Worm (Caenorhabditis elegans) whole organism, L4 larva: Measurements from ENCODE around the gene sfrp-1.

Experiments
- R02D3.7 ChIP-seq: fragments of 150-350 bp; sonication (generic microtip); optimal IDR thresholded peaks from 3 replicates; lab custom pipeline; 2014; ENCODE audit warnings: missing biosample characterization, missing genetic modification characterization
- T26A8.4 ChIP-seq: fragments of 200-800 bp; sonication (Bioruptor generic); IDR thresholded peaks from 2 replicates; pipeline ENCODE4 v1.3.6; 2022; ENCODE audit warnings: missing genetic modification characterization, missing compliant biosample characterization
- Y48G9A.11 ChIP-seq: fragments of 200-800 bp; sonication (Bioruptor generic); IDR thresholded peaks from 2 replicates; pipeline ENCODE4 v1.3.6; 2022; ENCODE audit warnings: missing genetic modification reagents, missing genetic modification characterization, missing compliant biosample characterization
- ZK546.5 ChIP-seq, 2 experiments: sonication (generic microtip); optimal IDR thresholded peaks; 2 replicates each; lab custom pipeline; 2017; ENCODE audit warnings: missing biosample characterization in 2 of 2, missing genetic modification characterization in 2 of 2
- attf-4 ChIP-seq: sonication (generic microtip); optimal IDR thresholded peaks from 3 replicates; lab custom pipeline; 2017; ENCODE audit warnings: missing biosample characterization, missing genetic modification characterization
- ceh-82 ChIP-seq: sonication (generic microtip); optimal IDR thresholded peaks from 2 replicates; lab custom pipeline; 2017; ENCODE audit warnings: missing biosample characterization, missing genetic modification characterization
- cey-2 ChIP-seq: sonication (generic microtip); optimal IDR thresholded peaks from 3 replicates; lab custom pipeline; 2017; ENCODE audit warnings: missing genetic modification characterization, mild to moderate bottlenecking, missing compliant biosample characterization, antibody characterized with exemption, borderline replicate concordance; ENCODE audit not compliant: insufficient read depth
- ctbp-1 ChIP-seq: fragments of 200-800 bp; sonication (Bioruptor generic); IDR thresholded peaks from 2 replicates; pipeline ENCODE4 v1.3.6; 2022; ENCODE audit warnings: missing genetic modification reagents, missing genetic modification characterization, missing compliant biosample characterization
- daf-16 ChIP-seq, 3 experiments: sonication (generic microtip); optimal IDR thresholded peaks; 2 replicates each; lab custom pipeline; 2016 to 2017; ENCODE audit warnings: missing genetic modification characterization in 3 of 3, missing genetic modification reagents in 3 of 3, mild to moderate bottlenecking in 2 of 3, missing compliant biosample characterization in 2 of 3, missing biosample characterization in 1 of 3, moderate library complexity in 1 of 3
- daf-8 ChIP-seq: fragments of 200-800 bp; sonication (Bioruptor generic); IDR thresholded peaks from 2 replicates; pipeline ENCODE4 v1.3.6; 2022; ENCODE audit warnings: missing genetic modification characterization, missing compliant biosample characterization
- dmd-6 ChIP-seq: fragments of 200-800 bp; sonication (Bioruptor generic); IDR thresholded peaks from 2 replicates; pipeline ENCODE4 v1.3.6; 2022; ENCODE audit warnings: missing genetic modification reagents, missing genetic modification characterization, missing compliant biosample characterization
- duxl-1 ChIP-seq: sonication (generic microtip); optimal IDR thresholded peaks from 2 replicates; lab custom pipeline; 2016; ENCODE audit warnings: mild to moderate bottlenecking, missing genetic modification characterization, moderate library complexity, missing compliant biosample characterization; ENCODE audit not compliant: poor library complexity
- fkh-10 ChIP-seq: fragments of 150-350 bp; optimal IDR thresholded peaks from 2 replicates; lab custom pipeline; 2014; ENCODE audit warnings: missing biosample characterization, missing genetic modification reagents, missing genetic modification characterization
- fos-1 ChIP-seq: fragments of 150-350 bp; optimal IDR thresholded peaks from 2 replicates; lab custom pipeline; 2014; ENCODE audit warnings: missing biosample characterization, missing genetic modification characterization
- hif-1 ChIP-seq, 2 experiments: sonication (generic microtip); optimal IDR thresholded peaks; 2 replicates each; lab custom pipeline; 2016 to 2017; ENCODE audit warnings: missing compliant biosample characterization in 2 of 2, missing genetic modification characterization in 2 of 2, missing genetic modification reagents in 2 of 2, missing genotype in 2 of 2, mild to moderate bottlenecking in 1 of 2
- hlh-30 ChIP-seq: sonication (generic microtip); optimal IDR thresholded peaks from 2 replicates; lab custom pipeline; 2017; ENCODE audit warnings: antibody characterized with exemption, mild to moderate bottlenecking, missing genetic modification characterization, missing compliant biosample characterization; ENCODE audit not compliant: insufficient read depth
- jun-1 ChIP-seq: fragments of 150-350 bp; optimal IDR thresholded peaks from 2 replicates; lab custom pipeline; 2014; ENCODE audit warnings: missing biosample characterization, missing genetic modification reagents, missing genetic modification characterization
- lin-1 ChIP-seq: fragments of 200-800 bp; sonication (Bioruptor generic); IDR thresholded peaks from 2 replicates; pipeline ENCODE4 v1.3.6; 2022; ENCODE audit warnings: missing genetic modification reagents, missing genetic modification characterization, missing compliant biosample characterization
- lin-15B ChIP-seq: fragments of 150-350 bp; sonication (generic microtip); optimal IDR thresholded peaks from 3 replicates; lab custom pipeline; 2014; ENCODE audit warnings: missing biosample characterization, missing genetic modification characterization
- lin-29 ChIP-seq: fragments of 200-800 bp; sonication (Bioruptor generic); IDR thresholded peaks from 2 replicates; pipeline ENCODE4 v1.3.6; 2022; ENCODE audit warnings: missing genetic modification reagents, missing genetic modification characterization, missing compliant biosample characterization
- lin-38 ChIP-seq: fragments of 200-800 bp; sonication (Bioruptor generic); IDR thresholded peaks from 2 replicates; pipeline ENCODE4 v1.3.6; 2022; ENCODE audit warnings: missing genetic modification reagents, missing genetic modification characterization, missing compliant biosample characterization
- mdl-1 ChIP-seq, 2 experiments: fragments of 150-350 bp in 1 of 2; sonication (generic microtip) in 1 of 2; optimal IDR thresholded peaks; 2 replicates each; lab custom pipeline; 2014 to 2017; ENCODE audit warnings: missing biosample characterization in 2 of 2, missing genetic modification characterization in 2 of 2
- mep-1 ChIP-seq: fragments of 150-350 bp; sonication (generic microtip); optimal IDR thresholded peaks from 3 replicates; lab custom pipeline; 2014; ENCODE audit warnings: missing biosample characterization, missing genetic modification characterization
- mxl-2 ChIP-seq: fragments of 200-800 bp; sonication (Bioruptor generic); conservative IDR thresholded peaks from 2 replicates; pipeline ENCODE4 v1.3.6; 2022; ENCODE audit warnings: missing genetic modification reagents, missing genetic modification characterization, missing compliant biosample characterization
- nhr-11 ChIP-seq: fragments of 150-350 bp; optimal IDR thresholded peaks from 2 replicates; lab custom pipeline; 2014; ENCODE audit warnings: missing biosample characterization, missing genetic modification characterization
- nhr-42 ChIP-seq: fragments of 200-800 bp; sonication (Bioruptor generic); IDR thresholded peaks from 2 replicates; pipeline ENCODE4 v1.3.6; 2022; ENCODE audit warnings: missing genetic modification characterization, missing compliant biosample characterization
- saeg-2 ChIP-seq: fragments of 200-800 bp; sonication (Bioruptor generic); IDR thresholded peaks from 2 replicates; pipeline ENCODE4 v1.3.6; 2022; ENCODE audit warnings: missing genetic modification reagents, missing genetic modification characterization, missing compliant biosample characterization
- sdz-12 ChIP-seq: fragments of 200-800 bp; sonication (Bioruptor generic); optimal IDR thresholded peaks from 2 replicates; lab custom pipeline; 2018; ENCODE audit warnings: mild to moderate bottlenecking, missing genetic modification characterization, missing compliant biosample characterization
- set-16 ChIP-seq: fragments of 200-800 bp; sonication (Bioruptor generic); IDR thresholded peaks from 2 replicates; pipeline ENCODE4 v1.3.6; 2022; ENCODE audit warnings: missing genetic modification reagents, missing genetic modification characterization, missing compliant biosample characterization
- snpc-1.2 ChIP-seq: fragments of 200-800 bp; sonication (Bioruptor generic); IDR thresholded peaks from 2 replicates; pipeline ENCODE4 v1.3.6; 2022; ENCODE audit warnings: missing genetic modification reagents, missing genetic modification characterization, missing compliant biosample characterization
- spr-3 ChIP-seq: fragments of 200-800 bp; sonication (Bioruptor generic); optimal IDR thresholded peaks from 2 replicates; lab custom pipeline; 2018; ENCODE audit warnings: mild to moderate bottlenecking, missing genetic modification characterization, missing compliant biosample characterization
- tag-97 ChIP-seq: fragments of 200-800 bp; sonication (Bioruptor generic); IDR thresholded peaks from 2 replicates; pipeline ENCODE4 v1.3.6; 2022; ENCODE audit warnings: missing genetic modification characterization, missing compliant biosample characterization
- tra-1 ChIP-seq: fragments of 200-800 bp; sonication (Bioruptor generic); IDR thresholded peaks from 2 replicates; pipeline ENCODE4 v1.3.6; 2022; ENCODE audit warnings: missing genetic modification reagents, missing genetic modification characterization, missing compliant biosample characterization
- unc-130 ChIP-seq: sonication (generic microtip); optimal IDR thresholded peaks from 2 replicates; lab custom pipeline; 2016; ENCODE audit warnings: missing genetic modification reagents, missing genetic modification characterization, missing compliant biosample characterization
- unc-39 ChIP-seq: sonication (generic microtip); optimal IDR thresholded peaks from 2 replicates; lab custom pipeline; 2017; ENCODE audit warnings: missing biosample characterization, missing genetic modification characterization
- unc-62 ChIP-seq, 3 experiments: fragments of 150-350 bp in 1 of 3; sonication (generic microtip); optimal IDR thresholded peaks in 2 of 3; peaks in 1 of 3; 1 replicate in 1 of 3; 2 replicates in 2 of 3; lab custom pipeline; 2014 to 2017; ENCODE audit warnings: missing biosample characterization in 3 of 3, missing genetic modification characterization in 3 of 3, missing genetic modification reagents in 3 of 3, missing genotype in 1 of 3
- ztf-11 ChIP-seq: fragments of 150-350 bp; optimal IDR thresholded peaks from 2 replicates; lab custom pipeline; 2014; ENCODE audit warnings: missing biosample characterization, missing genetic modification characterization

sfrp-1 gene

DNA sequence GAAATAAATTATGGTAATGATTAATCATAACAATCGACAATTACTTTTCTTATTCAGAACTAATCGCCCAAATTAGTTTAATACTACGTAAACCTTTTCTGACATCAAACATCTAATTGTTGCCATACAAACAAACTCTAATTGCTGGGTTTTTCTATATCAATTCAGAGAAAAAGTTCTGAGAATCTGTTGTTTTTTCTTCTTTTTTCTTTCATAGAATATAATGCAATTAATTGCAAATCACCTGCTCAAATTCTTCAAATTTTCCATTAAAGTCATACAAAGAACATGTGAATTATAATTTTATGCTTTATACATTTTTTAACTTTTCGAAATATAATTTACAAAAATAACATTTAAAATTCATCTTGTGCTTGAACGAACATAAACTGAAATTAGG lies 1.2 kb upstream of the sfrp-1 start:
- TF ChIP-seq lin-29 (GFP tag; lab: Robert Waterston, UW) = no peak
- no peak for TF ChIP-seq T26A8.4
- no peak for TF ChIP-seq lin-1
- TF ChIP-seq jun-1 (tag; lab: Kevin White, UChicago) = no peak
- no peak for TF ChIP-seq saeg-2 (GFP tag; lab: Robert Waterston, UW)
- no peak for TF ChIP-seq mep-1 (tag; lab: Kevin White, UChicago)
- TF ChIP-seq tag-97 (GFP tag; lab: Robert Waterston, UW) = no peak
- no peak for TF ChIP-seq mdl-1 (tag; optimal IDR thresholded peaks at IDR 0.05; lab: Kevin White, UChicago)
- no peak for TF ChIP-seq fos-1 (tag; lab: Kevin White, UChicago)
- TF ChIP-seq tra-1 = no peak
- TF ChIP-seq attf-4 (tag; lab: Kevin White, UChicago) = no peak
- TF ChIP-seq lin-38 (GFP tag; lab: Robert Waterston, UW) = no peak
- TF ChIP-seq mxl-2 (GFP tag; lab: Robert Waterston, UW) = no peak
- TF ChIP-seq ztf-11 (tag; lab: Kevin White, UChicago) = no peak
- TF ChIP-seq lin-15B = no peak
- no peak for TF ChIP-seq R02D3.7 (tag; lab: Kevin White, UChicago)
- TF ChIP-seq hif-1 (tag; optimal IDR thresholded peaks at IDR 0.05; lab: Kevin White, UChicago) = no peak
- no peak for TF ChIP-seq Y48G9A.11 (GFP tag; lab: Robert Waterston, UW)
- TF ChIP-seq sdz-12 = no peak

DNA sequence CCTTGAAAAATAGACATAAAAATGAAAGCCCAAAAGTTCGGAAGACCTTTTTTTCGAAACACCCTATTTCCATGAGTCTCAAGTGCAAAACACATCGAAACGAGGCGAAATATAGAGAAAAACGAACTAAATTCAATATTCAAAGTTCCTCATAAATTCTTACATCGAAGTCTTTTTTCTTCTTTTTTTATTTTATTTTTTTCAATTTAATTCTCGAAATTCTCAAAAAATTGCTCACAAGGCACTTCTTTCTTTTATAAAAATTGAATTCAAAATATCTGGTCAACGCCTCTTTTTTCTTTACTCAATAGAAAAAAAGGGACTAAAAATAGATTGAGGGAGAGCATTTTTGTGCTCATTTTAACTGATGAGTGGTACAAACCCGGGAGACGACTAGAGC lies 7.0 kb downstream of the sfrp-1 start:
- no peak for TF ChIP-seq ceh-82 (tag; lab: Kevin White, UChicago)
- peak; percentile 27 for TF ChIP-seq fkh-10 (GFP tag; lab: Kevin White, UChicago)
- TF ChIP-seq, all 104 proteins: peak for 1

DNA sequence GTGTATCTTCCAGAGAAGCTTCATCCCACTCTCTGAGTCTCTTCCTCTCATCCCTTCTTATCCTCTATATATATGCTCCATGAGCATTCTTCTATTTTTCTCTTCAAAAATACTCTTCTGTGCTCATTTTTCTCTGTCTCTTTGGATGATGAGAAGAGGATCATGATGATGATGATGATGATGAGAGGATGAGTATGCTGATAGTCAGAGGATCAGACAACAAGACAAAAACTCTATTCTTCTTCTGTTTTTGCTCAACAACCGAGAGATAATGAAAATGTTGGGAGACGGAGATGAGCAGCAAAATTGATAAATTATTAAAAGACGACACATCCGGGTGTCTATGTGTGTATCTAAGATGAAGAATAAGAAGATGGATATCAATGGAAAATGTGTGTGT lies 8.9 kb downstream of the sfrp-1 start:
- no peak for TF ChIP-seq duxl-1 (tag; lab: Kevin White, UChicago)
- TF ChIP-seq hlh-30 = peak; percentile 4
- TF ChIP-seq daf-16 (GFP tag; optimal IDR thresholded peaks at IDR 0.05; lab: Kevin White, UChicago) = peak in 1 of 2 experiments; percentile 46
- TF ChIP-seq daf-16 (tag; optimal IDR thresholded peaks at IDR 0.05; lab: Kevin White, UChicago) = no peak
- peak in 1 of 2 experiments; percentile 96 for TF ChIP-seq unc-62 (GFP tag; optimal IDR thresholded peaks at IDR 0.05 in 1 of 2; lab: Kevin White, UChicago)
- TF ChIP-seq unc-62 (tag; optimal IDR thresholded peaks at IDR 0.05; lab: Kevin White, UChicago) = no peak
- TF ChIP-seq ctbp-1 (GFP tag; lab: Robert Waterston, UW) = 0 out of 2 replicates have a peak, but pooled peaks have one; percentile 20
- peak; percentile 74 for TF ChIP-seq nhr-11 (tag; lab: Kevin White, UChicago)

DNA sequence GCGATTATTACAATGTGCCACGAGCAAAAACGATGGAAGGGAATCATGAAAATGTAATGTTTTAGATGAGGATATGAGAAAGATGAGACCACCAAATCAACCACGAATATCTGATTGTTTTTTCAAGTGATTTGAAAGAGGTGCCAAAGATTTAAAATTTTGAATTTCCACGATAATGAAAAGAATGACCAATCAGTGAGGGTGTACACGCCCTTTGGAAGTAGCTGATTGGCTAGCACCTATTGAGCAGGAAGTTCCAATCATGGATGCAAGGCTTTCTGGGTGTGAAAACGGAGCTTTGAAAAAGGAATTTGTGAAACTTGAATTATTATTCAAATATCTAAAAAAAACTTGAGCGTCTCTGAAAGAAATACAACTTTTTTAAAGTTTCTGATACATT lies 10.7 kb downstream of the sfrp-1 start:
- TF ChIP-seq T26A8.4 (no peak), nhr-42 (GFP tag; lab: Robert Waterston, UW) (no peak), dmd-6 (GFP tag; lab: Robert Waterston, UW) (no peak), mxl-2 (GFP tag; lab: Robert Waterston, UW) (no peak), unc-62 (GFP tag; optimal IDR thresholded peaks at IDR 0.05 in 1 of 2; lab: Kevin White, UChicago) (peak in 1 of 2 experiments; percentile 15), unc-62 (tag; optimal IDR thresholded peaks at IDR 0.05; lab: Kevin White, UChicago) (no peak)

DNA sequence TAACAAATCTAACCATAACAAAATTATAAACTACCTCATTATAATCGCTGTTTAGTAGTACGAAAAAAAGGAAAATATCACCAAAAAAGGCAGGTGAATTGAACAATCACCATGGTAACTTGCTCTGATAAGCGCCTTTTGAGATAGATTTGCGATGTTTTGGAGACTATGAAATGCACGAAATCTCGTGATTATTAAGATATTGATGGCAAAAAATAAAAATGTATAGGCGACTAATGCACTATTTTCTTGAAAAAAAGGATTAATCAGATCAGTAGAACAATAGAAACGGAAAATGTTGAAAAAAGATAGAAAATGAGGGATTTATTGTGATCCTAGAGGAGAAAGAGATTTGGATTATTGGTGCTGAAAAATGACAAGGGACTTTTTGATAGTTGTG lies 13.7 kb downstream of the sfrp-1 start:
- TF ChIP-seq ztf-11 (tag; lab: Kevin White, UChicago) (no peak), unc-130 (no peak), daf-8 (GFP tag; lab: Robert Waterston, UW) (no peak), set-16 (GFP tag; lab: Robert Waterston, UW) (no peak), ZK546.5 (tag; optimal IDR thresholded peaks at IDR 0.05; lab: Kevin White, UChicago) (no peak), ctbp-1 (GFP tag; lab: Robert Waterston, UW) (no peak), fos-1 (tag; lab: Kevin White, UChicago) (no peak), unc-39 (tag; lab: Kevin White, UChicago) (no peak), mep-1 (tag; lab: Kevin White, UChicago) (no peak), snpc-1.2 (no peak), cey-2 (tag; lab: Kevin White, UChicago) (no peak), spr-3 (no peak)
- TF ChIP-seq, all 104 proteins: peak for 0
